Fruit fly (Drosophila melanogaster) whole organism, embryonic: ENCODE measurements around the gene kirre.

Source experiments
- Aef1 ChIP-seq: fragments of 200-800 bp; sonication (Bioruptor generic); IDR thresholded peaks from 3 replicates; pipeline ENCODE4 v1.3.6; 2022; ENCODE audit warnings: missing biosample characterization, missing genetic modification characterization
- Blimp-1 ChIP-seq: fragments of 200-800 bp; sonication (Bioruptor generic); optimal IDR thresholded peaks from 3 replicates; lab custom pipeline; 2018; ENCODE audit warnings: missing biosample characterization, missing genetic modification characterization, mild to moderate bottlenecking, moderate library complexity, missing genetic modification reagents
- CG11085 ChIP-seq: fragments of 200-800 bp; sonication (Bioruptor generic); IDR thresholded peaks from 2 replicates; pipeline ENCODE4 v1.3.6; 2022; ENCODE audit warnings: missing biosample characterization, missing genetic modification characterization
- CG11723 ChIP-seq: fragments of 200-800 bp; sonication (Bioruptor generic); optimal IDR thresholded peaks from 2 replicates; lab custom pipeline; 2017; ENCODE audit warnings: missing biosample characterization, mild to moderate bottlenecking, missing genetic modification characterization
- CG12299 ChIP-seq: fragments of 200-800 bp; sonication (Bioruptor generic); optimal IDR thresholded peaks from 2 replicates; lab custom pipeline; 2018; ENCODE audit warnings: missing biosample characterization, mild to moderate bottlenecking, missing genetic modification characterization
- CG12744 ChIP-seq: fragments of 200-800 bp; sonication (Bioruptor generic); optimal IDR thresholded peaks from 2 replicates; lab custom pipeline; 2016; ENCODE audit warnings: missing biosample characterization, missing genetic modification characterization
- CG12769 ChIP-seq: fragments of 200-800 bp; sonication (Bioruptor generic); optimal IDR thresholded peaks from 2 replicates; lab custom pipeline; 2019; ENCODE audit warnings: missing biosample characterization, mild to moderate bottlenecking, missing genetic modification characterization, moderate library complexity
- CG13424 ChIP-seq: fragments of 200-800 bp; sonication (Bioruptor generic); optimal IDR thresholded peaks from 2 replicates; lab custom pipeline; 2019; ENCODE audit warnings: missing biosample characterization, mild to moderate bottlenecking, missing genetic modification characterization, moderate library complexity
- CG15514 ChIP-seq: fragments of 200-800 bp; sonication (Bioruptor generic); optimal IDR thresholded peaks from 3 replicates; lab custom pipeline; 2017; ENCODE audit warnings: missing biosample characterization, missing genetic modification characterization, mild to moderate bottlenecking, moderate library complexity, missing genetic modification reagents
- CG15696 ChIP-seq: fragments of 200-800 bp; sonication (Bioruptor generic); optimal IDR thresholded peaks from 2 replicates; lab custom pipeline; 2019; ENCODE audit warnings: missing biosample characterization, mild to moderate bottlenecking, missing genetic modification characterization, moderate library complexity
- CG17912 ChIP-seq: fragments of 200-800 bp; sonication (Bioruptor generic); optimal IDR thresholded peaks from 2 replicates; lab custom pipeline; 2018; ENCODE audit warnings: missing biosample characterization, mild to moderate bottlenecking, missing genetic modification characterization
- CG2116 ChIP-seq: fragments of 200-800 bp; sonication (Bioruptor generic); optimal IDR thresholded peaks from 3 replicates; lab custom pipeline; 2018; ENCODE audit warnings: missing biosample characterization, mild to moderate bottlenecking, missing genetic modification characterization
- CG2678 ChIP-seq: fragments of 200-800 bp; sonication (Bioruptor generic); optimal IDR thresholded peaks from 3 replicates; lab custom pipeline; 2019; ENCODE audit warnings: missing biosample characterization, mild to moderate bottlenecking, missing genetic modification characterization, moderate library complexity
- CG33557 ChIP-seq: fragments of 200-800 bp; sonication (Bioruptor generic); optimal IDR thresholded peaks from 2 replicates; lab custom pipeline; 2019; ENCODE audit warnings: missing biosample characterization, mild to moderate bottlenecking, missing genetic modification characterization, moderate library complexity
- CG34422 ChIP-seq: fragments of 200-800 bp; sonication (Bioruptor generic); IDR thresholded peaks from 3 replicates; pipeline ENCODE4 v1.3.6; 2022; ENCODE audit warnings: missing biosample characterization, missing genetic modification characterization
- CG43689 ChIP-seq: fragments of 200-800 bp; sonication (Bioruptor generic); IDR thresholded peaks from 2 replicates; pipeline ENCODE4 v1.3.6; 2022; ENCODE audit warnings: missing biosample characterization, missing genetic modification characterization
- CG9797 ChIP-seq: fragments of 200-800 bp; sonication (Bioruptor generic); optimal IDR thresholded peaks from 3 replicates; lab custom pipeline; 2018; ENCODE audit warnings: missing biosample characterization, mild to moderate bottlenecking, missing genetic modification characterization
- D19B ChIP-seq: fragments of 200-800 bp; sonication (Bioruptor generic); optimal IDR thresholded peaks from 2 replicates; lab custom pipeline; 2017; ENCODE audit warnings: missing biosample characterization, mild to moderate bottlenecking, missing genetic modification characterization
- Deaf1 ChIP-seq: fragments of 200-800 bp; optimal IDR thresholded peaks from 3 replicates; lab custom pipeline; 2019; ENCODE audit warnings: missing biosample characterization, mild to moderate bottlenecking, missing genetic modification characterization, moderate library complexity
- ERR ChIP-seq: fragments of 200-800 bp; sonication (Bioruptor generic); optimal IDR thresholded peaks from 2 replicates; lab custom pipeline; 2016; ENCODE audit warnings: missing biosample characterization, missing genetic modification characterization
- HLH3B ChIP-seq: fragments of 200-800 bp; sonication (Bioruptor generic); IDR thresholded peaks from 2 replicates; pipeline ENCODE4 v1.3.6; 2022; ENCODE audit warnings: missing biosample characterization, missing genetic modification characterization
- Hand ChIP-seq: fragments of 200-800 bp; sonication (Bioruptor generic); optimal IDR thresholded peaks from 2 replicates; lab custom pipeline; 2017; ENCODE audit warnings: mild to moderate bottlenecking, missing biosample characterization, missing genetic modification reagents, missing genetic modification characterization
- Hmx ChIP-seq: fragments of 200-800 bp; sonication (Bioruptor generic); optimal IDR thresholded peaks from 2 replicates; lab custom pipeline; 2016; ENCODE audit warnings: missing biosample characterization, missing genetic modification characterization
- Hr51 ChIP-seq, 2 experiments: fragments of 200-800 bp; sonication (Bioruptor generic); optimal IDR thresholded peaks; 2 replicates in 1 of 2; 3 replicates in 1 of 2; lab custom pipeline; 2016 to 2018; ENCODE audit warnings: missing biosample characterization in 2 of 2, missing genetic modification characterization in 2 of 2, mild to moderate bottlenecking in 1 of 2, moderate library complexity in 1 of 2
- Mad ChIP-seq: fragments of 200-800 bp; sonication (Bioruptor generic); optimal IDR thresholded peaks from 2 replicates; lab custom pipeline; 2016; ENCODE audit warnings: missing biosample characterization, missing genetic modification characterization
- Mrtf ChIP-seq: fragments of 200-800 bp; sonication (Bioruptor generic); IDR thresholded peaks from 3 replicates; pipeline ENCODE4 v1.3.6; 2022; ENCODE audit warnings: missing biosample characterization, missing genetic modification characterization
- TFAM ChIP-seq: fragments of 200-800 bp; sonication (Bioruptor generic); optimal IDR thresholded peaks from 2 replicates; lab custom pipeline; 2017; ENCODE audit warnings: missing biosample characterization, missing genetic modification characterization, inconsistent platforms
- amos ChIP-seq: fragments of 200-800 bp; sonication (Bioruptor generic); IDR thresholded peaks from 2 replicates; pipeline ENCODE4 v1.3.6; 2022; ENCODE audit warnings: missing biosample characterization, missing genetic modification characterization; ENCODE audit not compliant: partially characterized antibody
- ap ChIP-seq: fragments of 200-800 bp; sonication (Bioruptor generic); IDR thresholded peaks from 2 replicates; pipeline ENCODE4 v1.3.6; 2022; ENCODE audit warnings: missing biosample characterization, missing genetic modification characterization
- chif ChIP-seq, 2 experiments: fragments of 200-800 bp; sonication (Bioruptor generic); optimal IDR thresholded peaks; 3 replicates each; lab custom pipeline; 2016; ENCODE audit warnings: missing biosample characterization in 2 of 2, missing genetic modification characterization in 2 of 2
- corto ChIP-seq: fragments of 200-800 bp; sonication (Bioruptor generic); optimal IDR thresholded peaks from 2 replicates; lab custom pipeline; 2016; ENCODE audit warnings: missing biosample characterization, mild to moderate bottlenecking, missing genetic modification characterization, moderate library complexity
- da ChIP-seq: fragments of 200-800 bp; sonication (Bioruptor generic); optimal IDR thresholded peaks from 2 replicates; lab custom pipeline; 2016; ENCODE audit warnings: missing biosample characterization, missing genetic modification characterization
- disco-r ChIP-seq: fragments of 200-800 bp; sonication (Bioruptor generic); optimal IDR thresholded peaks from 2 replicates; lab custom pipeline; 2016; ENCODE audit warnings: missing biosample characterization, missing genetic modification characterization
- dpn ChIP-seq, 2 experiments: fragments of 200-800 bp; sonication (Bioruptor generic); optimal IDR thresholded peaks; 3 replicates each; lab custom pipeline; 2016; ENCODE audit warnings: missing biosample characterization in 2 of 2, missing genetic modification characterization in 2 of 2
- esg ChIP-seq: fragments of 200-800 bp; sonication (Bioruptor generic); conservative IDR thresholded peaks from 2 replicates; pipeline ENCODE4 v1.3.6; 2022; ENCODE audit warnings: missing biosample characterization, missing genetic modification characterization
- gcm2 ChIP-seq: fragments of 200-800 bp; sonication (Bioruptor generic); optimal IDR thresholded peaks from 2 replicates; lab custom pipeline; 2016; ENCODE audit warnings: missing biosample characterization, missing genetic modification characterization
- gem ChIP-seq: fragments of 200-800 bp; sonication (Bioruptor generic); optimal IDR thresholded peaks from 2 replicates; lab custom pipeline; 2019; ENCODE audit warnings: missing biosample characterization, mild to moderate bottlenecking, missing genetic modification characterization, moderate library complexity
- kni ChIP-seq: fragments of 200-800 bp; sonication (Bioruptor generic); optimal IDR thresholded peaks from 3 replicates; lab custom pipeline; 2017; ENCODE audit warnings: mild to moderate bottlenecking, missing biosample characterization, missing genetic modification reagents, missing genetic modification characterization
- mam ChIP-seq: fragments of 200-800 bp; sonication (Bioruptor generic); optimal IDR thresholded peaks from 3 replicates; lab custom pipeline; 2016; ENCODE audit warnings: missing biosample characterization, missing genetic modification characterization
- nerfin-1 ChIP-seq: fragments of 200-800 bp; sonication (Bioruptor generic); optimal IDR thresholded peaks from 3 replicates; lab custom pipeline; 2019; ENCODE audit warnings: missing biosample characterization, mild to moderate bottlenecking, missing genetic modification characterization, moderate library complexity
- nom ChIP-seq: fragments of 200-800 bp; sonication (Bioruptor generic); optimal IDR thresholded peaks from 2 replicates; lab custom pipeline; 2017; ENCODE audit warnings: missing biosample characterization, missing genetic modification characterization, mild to moderate bottlenecking, moderate library complexity, missing genetic modification reagents
- oc ChIP-seq: fragments of 200-800 bp; sonication (Bioruptor generic); optimal IDR thresholded peaks from 2 replicates; lab custom pipeline; 2018; ENCODE audit warnings: missing biosample characterization, mild to moderate bottlenecking, missing genetic modification characterization, moderate library complexity
- otp ChIP-seq: fragments of 200-800 bp; sonication (Bioruptor generic); IDR thresholded peaks from 3 replicates; pipeline ENCODE4, ENCODE4 v1.3.6; 2022; ENCODE audit warnings: missing biosample characterization, missing genetic modification characterization
- pfk ChIP-seq: fragments of 200-800 bp; sonication (Bioruptor generic); optimal IDR thresholded peaks from 2 replicates; lab custom pipeline; 2018; ENCODE audit warnings: missing biosample characterization, mild to moderate bottlenecking, missing genetic modification characterization, moderate library complexity
- pros ChIP-seq: fragments of 200-800 bp; sonication (Bioruptor generic); optimal IDR thresholded peaks from 3 replicates; lab custom pipeline; 2019; ENCODE audit warnings: missing biosample characterization, mild to moderate bottlenecking, missing genetic modification characterization, moderate library complexity
- sob ChIP-seq: fragments of 200-800 bp; sonication (Bioruptor generic); IDR thresholded peaks from 2 replicates; pipeline ENCODE4 v1.3.6; 2022; ENCODE audit warnings: missing biosample characterization, missing genetic modification characterization
- tio ChIP-seq: fragments of 200-800 bp; sonication (Bioruptor generic); optimal IDR thresholded peaks from 2 replicates; lab custom pipeline; 2017; ENCODE audit warnings: missing biosample characterization, missing genetic modification characterization, inconsistent platforms
- wdn ChIP-seq: fragments of 200-800 bp; sonication (Bioruptor generic); IDR thresholded peaks from 2 replicates; pipeline ENCODE4 v1.3.6; 2022; ENCODE audit warnings: missing biosample characterization, missing genetic modification characterization

The kirre gene

dm6 chrX:3162405-3163256 is 422.4 kb downstream of the kirre start (continued):
- TF ChIP-seq Mad (GFP tag; lab: Kevin White, UChicago) (peak; percentile 91), ERR (peak; percentile 85), CG12299 (tag; lab: Kevin White, UChicago) (peak; percentile 83), CG2678 (tag; lab: Kevin White, UChicago) (peak; percentile 95), CG34422 (GFP tag; lab: Robert Waterston, UW) (peak; percentile 94), CG15696 (tag; lab: Kevin White, UChicago) (peak; percentile 91), Hr51 (GFP tag; optimal IDR thresholded peaks at IDR 0.05; lab: Kevin White, UChicago) (peak; percentile 88 to 95), CG13424 (peak; percentile 93), chif (GFP tag; optimal IDR thresholded peaks at IDR 0.05; lab: Kevin White, UChicago) (peak; percentile 90 to 95), CG33557 (GFP tag; lab: Kevin White, UChicago) (peak; percentile 91), CG12744 (GFP tag; lab: Kevin White, UChicago) (peak; percentile 73), mam (GFP tag; lab: Kevin White, UChicago) (peak; percentile 89), nom (GFP tag; lab: Kevin White, UChicago) (no peak), ap (GFP tag; lab: Robert Waterston, UW) (peak; percentile 90), otp (GFP tag; lab: Robert Waterston, UW) (peak; percentile 93), CG2116 (GFP tag; lab: Kevin White, UChicago) (peak; percentile 71), esg (GFP tag; lab: Robert Waterston, UW) (peak; percentile 90), D19B (GFP tag; lab: Kevin White, UChicago) (peak; percentile 67), amos (no peak), disco-r (peak; percentile 78), Blimp-1 (GFP tag; lab: Kevin White, UChicago) (peak; percentile 91), Deaf1 (tag; lab: Kevin White, UChicago) (peak; percentile 66), da (GFP tag; lab: Kevin White, UChicago) (peak; percentile 65), nerfin-1 (tag; lab: Kevin White, UChicago) (peak; percentile 89), wdn (peak; percentile 78), pros (peak; percentile 97), oc (tag; lab: Kevin White, UChicago) (peak; percentile 92), CG11085 (GFP tag; lab: Robert Waterston, UW) (peak; percentile 65; the same call in 1 of the 2 replicates), CG11723 (GFP tag; lab: Kevin White, UChicago) (peak; percentile 86), dpn (GFP tag; optimal IDR thresholded peaks at IDR 0.05; lab: Kevin White, UChicago) (peak; percentile 92 to 93), Hmx (GFP tag; lab: Kevin White, UChicago) (peak; percentile 73), gem (peak; percentile 96), sob (peak; percentile 88), gcm2 (peak; percentile 93), CG43689 (GFP tag; lab: Robert Waterston, UW) (peak; percentile 77), pfk (no peak), Mrtf (peak; percentile 92), CG15514 (peak; percentile 71), TFAM (GFP tag; lab: Kevin White, UChicago) (peak; percentile 79), CG12769 (no peak), kni (peak; percentile 96), corto (peak; percentile 86), CG17912 (GFP tag; lab: Kevin White, UChicago) (no peak), CG9797 (GFP tag; lab: Kevin White, UChicago) (peak; percentile 47), Hand (peak; percentile 65), tio (GFP tag; lab: Kevin White, UChicago) (no peak), HLH3B (GFP tag; lab: Robert Waterston, UW) (peak; percentile 93), Aef1 (GFP tag; lab: Robert Waterston, UW) (peak; percentile 90)
